Worm (Caenorhabditis elegans) whole organism, late embryonic: ENCODE data around the gene T19E7.6.

Experiments
- K02D7.2 ChIP-seq: sonication (generic microtip); optimal IDR thresholded peaks from 2 replicates; lab custom pipeline; 2017; ENCODE audit warnings: mild to moderate bottlenecking, missing genetic modification characterization, missing compliant biosample characterization
- Y22D7AL.16 ChIP-seq: sonication (generic microtip); optimal IDR thresholded peaks from 2 replicates; lab custom pipeline; 2016; ENCODE audit warnings: missing genetic modification characterization, missing compliant biosample characterization
- ceh-31 ChIP-seq: sonication (generic microtip); optimal IDR thresholded peaks from 2 replicates; lab custom pipeline; 2016; ENCODE audit warnings: missing genetic modification characterization, missing compliant biosample characterization
- ceh-34 ChIP-seq: sonication (generic microtip); optimal IDR thresholded peaks from 2 replicates; lab custom pipeline; 2016; ENCODE audit warnings: mild to moderate bottlenecking, missing genetic modification characterization, missing compliant biosample characterization
- ceh-45 ChIP-seq: fragments of 200-800 bp; sonication (Bioruptor generic); IDR thresholded peaks from 2 replicates; pipeline ENCODE4 v1.3.6; 2022; ENCODE audit warnings: missing genetic modification reagents, missing genetic modification characterization, missing compliant biosample characterization
- dmd-4 ChIP-seq: sonication (generic microtip); optimal IDR thresholded peaks from 2 replicates; lab custom pipeline; 2016; ENCODE audit warnings: borderline replicate concordance, missing genetic modification characterization, missing compliant biosample characterization
- elt-4 ChIP-seq: sonication (generic microtip); optimal IDR thresholded peaks from 2 replicates; lab custom pipeline; 2016; ENCODE audit warnings: missing genetic modification characterization, missing compliant biosample characterization
- fax-1 ChIP-seq: sonication (generic microtip); optimal IDR thresholded peaks from 2 replicates; lab custom pipeline; 2016; ENCODE audit warnings: missing genotype, missing genetic modification characterization, missing compliant biosample characterization
- hlh-13 ChIP-seq: fragments of 200-800 bp; sonication (Bioruptor generic); optimal IDR thresholded peaks from 2 replicates; lab custom pipeline; 2018; ENCODE audit warnings: mild to moderate bottlenecking, missing genetic modification characterization, missing compliant biosample characterization
- madf-2 ChIP-seq: sonication (generic microtip); optimal IDR thresholded peaks from 2 replicates; lab custom pipeline; 2017; ENCODE audit warnings: missing genetic modification characterization, missing compliant biosample characterization
- nhr-11 ChIP-seq: fragments of 150-350 bp; optimal IDR thresholded peaks from 2 replicates; lab custom pipeline; 2014; ENCODE audit warnings: missing biosample characterization, missing genetic modification characterization
- nhr-232 ChIP-seq: sonication (generic microtip); optimal IDR thresholded peaks from 2 replicates; lab custom pipeline; 2016; ENCODE audit warnings: missing genetic modification characterization, missing compliant biosample characterization
- odd-2 ChIP-seq: sonication (generic microtip); optimal IDR thresholded peaks from 2 replicates; lab custom pipeline; 2017; ENCODE audit warnings: antibody characterized with exemption, mild to moderate bottlenecking, missing genetic modification characterization, missing compliant biosample characterization
- pag-3 ChIP-seq: sonication (generic microtip); optimal IDR thresholded peaks from 2 replicates; lab custom pipeline; 2016; ENCODE audit warnings: missing compliant biosample characterization, missing genetic modification characterization, borderline replicate concordance
- pat-9 ChIP-seq: fragments of 200-800 bp; sonication (Bioruptor generic); optimal IDR thresholded peaks from 2 replicates; lab custom pipeline; 2018; ENCODE audit warnings: mild to moderate bottlenecking, missing genetic modification characterization, moderate library complexity, missing compliant biosample characterization
- pax-1 ChIP-seq: fragments of 150-350 bp; optimal IDR thresholded peaks from 2 replicates; lab custom pipeline; 2014; ENCODE audit warnings: missing biosample characterization, missing genetic modification characterization
- pha-2 ChIP-seq: sonication (generic microtip); optimal IDR thresholded peaks from 2 replicates; lab custom pipeline; 2017; ENCODE audit warnings: mild to moderate bottlenecking, missing genetic modification characterization, missing compliant biosample characterization
- pha-4 ChIP-seq: fragments of 150-350 bp; optimal IDR thresholded peaks from 2 replicates; lab custom pipeline; 2018; ENCODE audit warnings: missing biosample characterization, missing genetic modification reagents, missing genetic modification characterization
- pqm-1 ChIP-seq: sonication (generic microtip); optimal IDR thresholded peaks from 2 replicates; lab custom pipeline; 2016; ENCODE audit warnings: missing genetic modification characterization, missing compliant biosample characterization
- ref-2 ChIP-seq: sonication (generic microtip); optimal IDR thresholded peaks from 2 replicates; lab custom pipeline; 2016; ENCODE audit warnings: missing genetic modification characterization, missing compliant biosample characterization
- sdc-2 ChIP-seq: sonication (generic microtip); optimal IDR thresholded peaks from 2 replicates; lab custom pipeline; 2016; ENCODE audit warnings: missing genotype, missing genetic modification characterization, missing compliant biosample characterization
- sox-4 ChIP-seq: sonication (generic microtip); optimal IDR thresholded peaks from 2 replicates; lab custom pipeline; 2017; ENCODE audit warnings: mild to moderate bottlenecking, missing genetic modification characterization, inconsistent platforms, missing compliant biosample characterization
- syd-9 ChIP-seq: sonication (generic microtip); optimal IDR thresholded peaks from 2 replicates; lab custom pipeline; 2016; ENCODE audit warnings: mild to moderate bottlenecking, missing genetic modification characterization, moderate library complexity, missing compliant biosample characterization
- ttx-3 ChIP-seq: sonication (generic microtip); optimal IDR thresholded peaks from 2 replicates; lab custom pipeline; 2016; ENCODE audit warnings: missing genetic modification reagents, missing genetic modification characterization, missing compliant biosample characterization
- unc-3 ChIP-seq, 2 experiments: fragments of 200-800 bp in 1 of 2; sonication (Bioruptor generic) in 1 of 2; sonication (generic microtip) in 1 of 2; conservative IDR thresholded peaks in 1 of 2; optimal IDR thresholded peaks in 1 of 2; 2 replicates each; pipeline versions ENCODE4 v1.3.6 to Lab custom; 2016 to 2022; ENCODE audit warnings: missing compliant biosample characterization in 2 of 2, missing genetic modification characterization in 2 of 2, missing genetic modification reagents in 1 of 2
- unc-55 ChIP-seq: sonication (generic microtip); optimal IDR thresholded peaks from 2 replicates; lab custom pipeline; 2017; ENCODE audit warnings: missing biosample characterization, missing genetic modification reagents, missing genetic modification characterization

The T19E7.6 gene

DNA sequence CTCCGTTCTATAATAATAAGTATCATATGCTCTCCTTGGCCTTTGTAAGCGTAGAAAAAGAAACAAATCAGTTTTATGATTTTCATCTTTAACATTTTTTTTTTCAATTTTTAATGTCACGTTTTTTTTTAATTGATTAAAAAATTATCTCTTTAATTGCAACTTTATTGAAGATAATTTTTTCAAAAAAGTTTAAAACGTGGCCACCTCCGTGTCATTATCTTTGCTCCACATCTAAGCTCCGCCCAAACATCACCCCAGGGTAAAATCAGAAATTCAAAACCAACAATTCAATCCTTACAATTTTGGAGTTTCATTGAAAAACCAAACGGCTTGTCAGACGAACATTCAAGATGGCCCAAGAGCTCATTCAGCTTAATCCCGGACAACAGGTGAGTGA is 37.7 kb downstream of the T19E7.6 start, which contains the start of gene ttbk-8.2:
Gene ttbk-8.2, plus strand, starts transcription at position 301 of the 400 bp plus-strand sequence.
- no peak for TF ChIP-seq pqm-1 (tag; lab: Kevin White, UChicago)
- TF ChIP-seq ref-2, result no peak
- TF ChIP-seq pha-2 (tag; lab: Kevin White, UChicago), result no peak
- no peak for TF ChIP-seq odd-2 (tag; lab: Kevin White, UChicago)
- no peak for TF ChIP-seq hlh-13 (GFP tag; lab: Kevin White, UChicago)
- TF ChIP-seq fax-1, result no peak
- TF ChIP-seq Y22D7AL.16 (tag; lab: Kevin White, UChicago), result no peak
- no peak for TF ChIP-seq ceh-45 (GFP tag; lab: Robert Waterston, UW)
- no peak for TF ChIP-seq nhr-11 (tag; lab: Kevin White, UChicago)
- TF ChIP-seq ttx-3, result no peak
- TF ChIP-seq unc-55 (GFP tag; lab: Kevin White, UChicago), result no peak
- TF ChIP-seq, all 69 proteins: peak for 0

DNA sequence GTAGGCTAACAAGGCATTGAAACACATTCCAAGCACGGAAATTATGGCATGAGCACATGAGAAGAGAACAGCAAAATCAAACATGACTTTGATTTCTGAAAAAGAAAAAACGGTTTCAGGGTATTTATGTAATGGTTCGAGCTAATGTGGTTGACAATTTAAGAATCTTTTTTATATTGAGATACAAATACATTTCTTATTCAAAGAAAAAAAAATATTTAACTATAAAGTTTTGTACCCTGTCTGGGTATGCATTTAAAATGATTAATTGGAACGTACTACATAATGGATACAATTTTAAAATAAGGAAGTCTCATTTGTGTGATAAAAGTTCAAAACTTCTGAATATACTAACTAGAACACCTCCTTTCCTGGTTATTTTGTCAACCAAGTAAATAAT is 39.1 kb downstream of the T19E7.6 start, which contains the start of gene srd-12:
Gene srd-12, minus strand, starts transcription at position 101 of the 400 bp plus-strand sequence.
- TF ChIP-seq nhr-232 (tag; lab: Kevin White, UChicago), result no peak
- TF ChIP-seq ceh-31 (tag; lab: Kevin White, UChicago), result no peak
- TF ChIP-seq ceh-34, result no peak
- no peak for TF ChIP-seq elt-4 (tag; lab: Kevin White, UChicago)
- TF ChIP-seq sox-4, result no peak
- no peak for TF ChIP-seq pat-9 (tag; lab: Kevin White, UChicago)
- TF ChIP-seq K02D7.2 (tag; lab: Kevin White, UChicago), result no peak

ce11 chrIV:5627056-5627455 is 42.2 kb downstream of the T19E7.6 start, which contains the start of gene srsx-14:
TSS of gene srsx-14 (minus strand) at chrIV:5627156.
- no peak for TF ChIP-seq fax-1
- TF ChIP-seq pag-3, result no peak
- TF ChIP-seq pax-1 (tag; lab: Kevin White, UChicago), result no peak

- TF ChIP-seq pag-3, result no peak
- TF ChIP-seq pha-4, result no peak
- TF ChIP-seq pha-2 (tag; lab: Kevin White, UChicago), result no peak
- no peak for TF ChIP-seq syd-9
- no peak for TF ChIP-seq pat-9 (tag; lab: Kevin White, UChicago)
Measured at ce11 chrIV:5623718-5624117, 45.6 kb downstream of the T19E7.6 start, which contains the start of gene srsx-15. TSS of gene srsx-15 (minus strand) at chrIV:5623818.

- no peak for TF ChIP-seq madf-2 (tag; lab: Kevin White, UChicago)
- no peak for TF ChIP-seq sdc-2 (tag; lab: Kevin White, UChicago)
- TF ChIP-seq unc-3 (GFP tag; conservative IDR thresholded peaks at IDR 0.05; lab: Robert Waterston, UW), result no peak
- no peak for TF ChIP-seq unc-3 (tag; optimal IDR thresholded peaks at IDR 0.05; lab: Kevin White, UChicago)
- TF ChIP-seq dmd-4 (tag; lab: Kevin White, UChicago), result no peak
Measured at ce11 chrIV:5619643-5620042, 49.7 kb downstream of the T19E7.6 start, which contains the start of gene srsx-16. TSS of gene srsx-16 (minus strand) at chrIV:5619743.
